Worm (Caenorhabditis elegans) whole organism, L4 larva: ENCODE measurements around the gene srx-104.

Experiments used
- D1046.2 ChIP-seq: fragments of 200-800 bp; sonication (Bioruptor generic); IDR thresholded peaks from 2 replicates; pipeline ENCODE4 v1.3.6; 2022; ENCODE audit warnings: missing genetic modification characterization, missing compliant biosample characterization
- R02D3.7 ChIP-seq: fragments of 150-350 bp; sonication (generic microtip); optimal IDR thresholded peaks from 3 replicates; lab custom pipeline; 2014; ENCODE audit warnings: missing biosample characterization, missing genetic modification characterization
- T20F7.1 ChIP-seq: fragments of 200-800 bp; sonication (Bioruptor generic); optimal IDR thresholded peaks from 2 replicates; lab custom pipeline; 2018; ENCODE audit warnings: mild to moderate bottlenecking, missing genetic modification characterization, missing compliant biosample characterization
- Y105C5A.15 ChIP-seq: fragments of 200-800 bp; sonication (Bioruptor generic); IDR thresholded peaks from 2 replicates; pipeline ENCODE4 v1.3.6; 2022; ENCODE audit warnings: missing genetic modification characterization, missing compliant biosample characterization
- Y48G9A.11 ChIP-seq: fragments of 200-800 bp; sonication (Bioruptor generic); IDR thresholded peaks from 2 replicates; pipeline ENCODE4 v1.3.6; 2022; ENCODE audit warnings: missing genetic modification reagents, missing genetic modification characterization, missing compliant biosample characterization
- arid-1 ChIP-seq: fragments of 200-800 bp; sonication (Bioruptor generic); conservative IDR thresholded peaks from 2 replicates; pipeline ENCODE4 v1.3.6; 2022; ENCODE audit warnings: missing genetic modification reagents, missing genetic modification characterization, missing compliant biosample characterization
- ceh-28 ChIP-seq: fragments of 150-350 bp; optimal IDR thresholded peaks from 2 replicates; lab custom pipeline; 2014; ENCODE audit warnings: missing biosample characterization, missing genetic modification reagents, missing genetic modification characterization
- ceh-62 ChIP-seq: sonication (generic microtip); optimal IDR thresholded peaks from 2 replicates; lab custom pipeline; 2017; ENCODE audit warnings: missing biosample characterization, missing genetic modification characterization
- ces-1 ChIP-seq: fragments of 150-350 bp; sonication (generic microtip); optimal IDR thresholded peaks from 4 replicates; lab custom pipeline; 2014; ENCODE audit warnings: missing biosample characterization, missing genetic modification reagents, missing genetic modification characterization
- cey-2 ChIP-seq: sonication (generic microtip); optimal IDR thresholded peaks from 3 replicates; lab custom pipeline; 2017; ENCODE audit warnings: missing genetic modification characterization, mild to moderate bottlenecking, missing compliant biosample characterization, antibody characterized with exemption, borderline replicate concordance; ENCODE audit not compliant: insufficient read depth
- daf-12 ChIP-seq: fragments of 150-350 bp; optimal IDR thresholded peaks from 2 replicates; lab custom pipeline; 2014; ENCODE audit warnings: missing biosample characterization, missing genetic modification reagents, missing genetic modification characterization
- daf-16 ChIP-seq, 3 experiments: sonication (generic microtip); optimal IDR thresholded peaks; 2 replicates each; lab custom pipeline; 2016 to 2017; ENCODE audit warnings: missing genetic modification characterization in 3 of 3, missing genetic modification reagents in 3 of 3, mild to moderate bottlenecking in 2 of 3, missing compliant biosample characterization in 2 of 3, missing biosample characterization in 1 of 3, moderate library complexity in 1 of 3
- dmd-6 ChIP-seq: fragments of 200-800 bp; sonication (Bioruptor generic); IDR thresholded peaks from 2 replicates; pipeline ENCODE4 v1.3.6; 2022; ENCODE audit warnings: missing genetic modification reagents, missing genetic modification characterization, missing compliant biosample characterization
- dmd-9 ChIP-seq: fragments of 200-800 bp; sonication (Bioruptor generic); IDR thresholded peaks from 2 replicates; pipeline ENCODE4 v1.3.6; 2022; ENCODE audit warnings: missing genetic modification reagents, missing genetic modification characterization, missing compliant biosample characterization
- dpl-1 ChIP-seq: fragments of 150-350 bp; optimal IDR thresholded peaks from 2 replicates; lab custom pipeline; 2014; ENCODE audit warnings: missing biosample characterization, missing genetic modification reagents, missing genetic modification characterization
- duxl-1 ChIP-seq: sonication (generic microtip); optimal IDR thresholded peaks from 2 replicates; lab custom pipeline; 2016; ENCODE audit warnings: mild to moderate bottlenecking, missing genetic modification characterization, moderate library complexity, missing compliant biosample characterization; ENCODE audit not compliant: poor library complexity
- egl-27 ChIP-seq: sonication (generic microtip); optimal IDR thresholded peaks from 3 replicates; lab custom pipeline; 2017; ENCODE audit warnings: missing biosample characterization, missing genetic modification reagents, missing genetic modification characterization
- gei-8 ChIP-seq: fragments of 200-800 bp; sonication (Bioruptor generic); optimal IDR thresholded peaks from 2 replicates; lab custom pipeline; 2018; ENCODE audit warnings: mild to moderate bottlenecking, missing genetic modification characterization, missing compliant biosample characterization
- hlh-11 ChIP-seq: fragments of 200-800 bp; sonication (Bioruptor generic); optimal IDR thresholded peaks from 2 replicates; lab custom pipeline; 2018; ENCODE audit warnings: mild to moderate bottlenecking, missing genetic modification characterization, missing compliant biosample characterization
- hlh-30 ChIP-seq: sonication (generic microtip); optimal IDR thresholded peaks from 2 replicates; lab custom pipeline; 2017; ENCODE audit warnings: antibody characterized with exemption, mild to moderate bottlenecking, missing genetic modification characterization, missing compliant biosample characterization; ENCODE audit not compliant: insufficient read depth
- hmg-1.1 ChIP-seq: fragments of 200-800 bp; sonication (Bioruptor generic); IDR thresholded peaks from 2 replicates; pipeline ENCODE4 v1.3.6; 2022; ENCODE audit warnings: missing genetic modification reagents, missing genetic modification characterization, missing compliant biosample characterization
- lin-15B ChIP-seq: fragments of 150-350 bp; sonication (generic microtip); optimal IDR thresholded peaks from 3 replicates; lab custom pipeline; 2014; ENCODE audit warnings: missing biosample characterization, missing genetic modification characterization
- lin-29 ChIP-seq: fragments of 200-800 bp; sonication (Bioruptor generic); IDR thresholded peaks from 2 replicates; pipeline ENCODE4 v1.3.6; 2022; ENCODE audit warnings: missing genetic modification reagents, missing genetic modification characterization, missing compliant biosample characterization
- madf-5 ChIP-seq, 2 experiments: fragments of 200-800 bp; sonication (Bioruptor generic); IDR thresholded peaks; 2 replicates each; pipeline ENCODE4 v1.3.6; 2022; ENCODE audit warnings: missing compliant biosample characterization in 2 of 2, missing genetic modification characterization in 2 of 2
- mdl-1 ChIP-seq, 2 experiments: fragments of 150-350 bp in 1 of 2; sonication (generic microtip) in 1 of 2; optimal IDR thresholded peaks; 2 replicates each; lab custom pipeline; 2014 to 2017; ENCODE audit warnings: missing biosample characterization in 2 of 2, missing genetic modification characterization in 2 of 2
- mes-2 ChIP-seq: sonication (generic microtip); optimal IDR thresholded peaks from 2 replicates; lab custom pipeline; 2016; ENCODE audit warnings: missing genotype, mild to moderate bottlenecking, missing genetic modification characterization, missing compliant biosample characterization; ENCODE audit not compliant: poor library complexity, severe bottlenecking
- mxl-2 ChIP-seq: fragments of 200-800 bp; sonication (Bioruptor generic); conservative IDR thresholded peaks from 2 replicates; pipeline ENCODE4 v1.3.6; 2022; ENCODE audit warnings: missing genetic modification reagents, missing genetic modification characterization, missing compliant biosample characterization
- mxl-3 ChIP-seq: fragments of 200-800 bp; sonication (Bioruptor generic); optimal IDR thresholded peaks from 2 replicates; lab custom pipeline; 2018; ENCODE audit warnings: mild to moderate bottlenecking, missing genetic modification characterization, missing compliant biosample characterization
- nhr-102 ChIP-seq: sonication (generic microtip); optimal IDR thresholded peaks from 2 replicates; lab custom pipeline; 2016; ENCODE audit warnings: mild to moderate bottlenecking, missing genetic modification characterization, moderate library complexity, missing compliant biosample characterization
- nhr-11 ChIP-seq: fragments of 150-350 bp; optimal IDR thresholded peaks from 2 replicates; lab custom pipeline; 2014; ENCODE audit warnings: missing biosample characterization, missing genetic modification characterization
- nhr-28 ChIP-seq: fragments of 150-350 bp; optimal IDR thresholded peaks from 2 replicates; lab custom pipeline; 2014; ENCODE audit warnings: missing biosample characterization, missing genetic modification characterization
- nhr-77 ChIP-seq: fragments of 150-350 bp; optimal IDR thresholded peaks from 2 replicates; lab custom pipeline; 2014; ENCODE audit warnings: missing biosample characterization, missing genetic modification characterization
- pqm-1 ChIP-seq: sonication (generic microtip); optimal IDR thresholded peaks from 2 replicates; lab custom pipeline; 2017; ENCODE audit warnings: missing biosample characterization, missing genetic modification characterization
- rbr-2 ChIP-seq: sonication (generic microtip); optimal IDR thresholded peaks from 2 replicates; lab custom pipeline; 2016; ENCODE audit warnings: missing genotype, missing genetic modification characterization, missing compliant biosample characterization
- sdz-12 ChIP-seq: fragments of 200-800 bp; sonication (Bioruptor generic); optimal IDR thresholded peaks from 2 replicates; lab custom pipeline; 2018; ENCODE audit warnings: mild to moderate bottlenecking, missing genetic modification characterization, missing compliant biosample characterization
- tra-1 ChIP-seq: fragments of 200-800 bp; sonication (Bioruptor generic); IDR thresholded peaks from 2 replicates; pipeline ENCODE4 v1.3.6; 2022; ENCODE audit warnings: missing genetic modification reagents, missing genetic modification characterization, missing compliant biosample characterization
- unc-62 ChIP-seq, 3 experiments: fragments of 150-350 bp in 1 of 3; sonication (generic microtip); optimal IDR thresholded peaks in 2 of 3; peaks in 1 of 3; 1 replicate in 1 of 3; 2 replicates in 2 of 3; lab custom pipeline; 2014 to 2017; ENCODE audit warnings: missing biosample characterization in 3 of 3, missing genetic modification characterization in 3 of 3, missing genetic modification reagents in 3 of 3, missing genotype in 1 of 3
- zag-1 ChIP-seq: fragments of 150-350 bp; optimal IDR thresholded peaks from 2 replicates; lab custom pipeline; 2014; ENCODE audit warnings: missing biosample characterization, missing genetic modification characterization
- zfp-3 ChIP-seq: fragments of 200-800 bp; sonication (Bioruptor generic); conservative IDR thresholded peaks from 2 replicates; pipeline ENCODE4 v1.3.6; 2022; ENCODE audit warnings: missing genetic modification reagents, missing genetic modification characterization, missing compliant biosample characterization

srx-104 gene

DNA sequence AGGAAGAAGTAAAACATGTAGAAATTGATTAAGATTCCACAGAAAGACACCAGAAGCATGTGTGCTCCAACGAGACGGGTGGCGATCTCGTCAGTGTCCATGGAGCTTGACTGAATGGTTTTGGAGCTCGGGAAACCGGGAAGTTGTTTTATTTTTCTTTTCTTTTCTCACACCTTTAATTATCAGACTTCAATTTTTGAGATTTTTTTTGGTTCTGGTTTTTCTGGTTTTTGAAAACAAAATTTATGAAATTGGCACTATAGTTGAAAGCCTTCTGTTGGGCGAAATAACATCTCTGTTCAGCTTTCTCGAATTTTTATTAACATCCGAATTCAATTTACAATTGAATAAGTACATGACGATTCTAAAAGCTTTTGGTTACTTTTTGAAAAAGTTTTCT, at the start of gene srx-104:
Gene srx-104, minus strand, starts transcription at position 101 of the 400 bp plus-strand sequence.
- TF ChIP-seq dmd-9 (GFP tag; lab: Robert Waterston, UW) (no peak), Y48G9A.11 (GFP tag; lab: Robert Waterston, UW) (no peak), ceh-62 (tag; lab: Kevin White, UChicago) (no peak), lin-15B (tag; lab: Kevin White, UChicago) (no peak), nhr-11 (tag; lab: Kevin White, UChicago) (no peak)

DNA sequence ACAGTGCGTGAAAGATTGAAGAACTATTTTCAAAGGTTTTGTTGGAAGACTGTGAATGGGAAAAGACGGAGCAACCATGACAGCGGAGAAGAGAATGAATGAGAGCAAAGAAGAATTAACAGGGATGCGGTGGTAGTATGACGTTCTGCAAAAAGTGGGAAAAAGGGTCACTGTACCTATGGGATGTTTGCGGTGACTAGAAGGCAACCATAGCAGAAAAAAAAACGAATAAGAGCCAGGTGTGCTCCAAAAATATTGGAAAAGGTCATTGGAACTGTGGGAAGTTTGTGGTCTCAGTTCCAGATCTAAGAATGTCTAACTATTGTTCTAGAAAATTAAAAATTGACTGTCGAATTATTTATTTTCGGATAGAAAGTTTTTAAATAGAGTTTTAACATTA, 49.2 kb upstream of the srx-104 start, which contains the start of gene fbxb-90:
Gene fbxb-90, minus strand, starts transcription at position 101 of the 400 bp plus-strand sequence.
- TF ChIP-seq gei-8 (GFP tag; lab: Kevin White, UChicago): no peak
- no peak for TF ChIP-seq R02D3.7 (tag; lab: Kevin White, UChicago)
- peak in 1 of 2 experiments; percentile 11 for TF ChIP-seq unc-62 (GFP tag; optimal IDR thresholded peaks at IDR 0.05 in 1 of 2; lab: Kevin White, UChicago)
- TF ChIP-seq unc-62 (tag; optimal IDR thresholded peaks at IDR 0.05; lab: Kevin White, UChicago): no peak

DNA sequence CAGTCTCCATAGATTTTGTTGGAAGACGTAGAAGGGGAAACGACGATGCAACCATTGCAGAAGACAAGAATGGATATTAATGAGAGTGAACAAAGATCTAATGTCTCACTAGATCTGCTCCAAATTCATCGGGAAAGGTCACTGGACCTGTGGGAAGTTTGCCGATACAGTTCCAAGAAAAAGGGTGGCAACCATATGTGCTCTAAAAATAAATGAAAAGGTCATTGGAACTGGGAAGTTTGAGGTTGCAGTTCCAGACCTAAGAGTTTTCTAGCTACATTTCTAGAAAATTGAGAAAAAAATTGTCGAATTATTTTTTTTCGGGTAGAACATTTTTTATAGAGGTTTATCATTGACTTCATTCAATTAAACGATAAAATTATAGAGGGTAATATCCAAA, 47.9 kb upstream of the srx-104 start, which contains the start of gene fbxb-92:
Gene fbxb-92, minus strand, starts transcription at position 101 of the 400 bp plus-strand sequence.
- TF ChIP-seq rbr-2 (tag; lab: Kevin White, UChicago): no peak
- no peak for TF ChIP-seq arid-1 (GFP tag; lab: Robert Waterston, UW)
- no peak for TF ChIP-seq mxl-3 (GFP tag; lab: Kevin White, UChicago)
- TF ChIP-seq zag-1 (tag; lab: Kevin White, UChicago): no peak
- TF ChIP-seq madf-5 (GFP tag; IDR thresholded peaks at IDR 0.05; lab: Robert Waterston, UW): no peak
- TF ChIP-seq daf-12 (tag; lab: Kevin White, UChicago): no peak
- TF ChIP-seq sdz-12: no peak
- no peak for TF ChIP-seq D1046.2 (GFP tag; lab: Robert Waterston, UW)
- TF ChIP-seq tra-1: no peak

DNA sequence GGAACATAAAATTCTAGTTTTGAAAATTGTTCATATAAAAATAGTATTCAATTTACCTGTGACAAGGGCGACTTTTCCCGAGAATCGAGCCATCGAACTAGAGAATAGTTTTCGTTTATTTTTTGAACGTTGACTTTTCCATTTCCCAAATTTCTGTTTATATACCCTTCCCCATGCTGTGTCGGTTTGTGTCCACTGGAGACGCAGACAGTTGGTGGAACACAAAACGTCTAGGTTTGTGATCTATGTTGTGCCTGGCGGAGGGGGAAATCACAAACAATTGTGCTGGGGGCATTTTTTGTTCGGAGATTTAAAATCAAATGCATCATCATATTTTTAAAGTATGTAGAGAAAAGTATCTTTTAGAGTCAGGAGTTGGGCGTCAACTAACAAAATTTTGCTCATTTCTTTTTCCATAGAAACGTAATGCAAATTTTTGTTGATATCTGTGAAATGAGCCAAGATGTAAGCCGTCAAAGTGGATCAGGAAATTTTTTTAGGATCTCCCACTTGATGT, 44.3 kb upstream of the srx-104 start, which contains the start of gene nta-1:
Gene nta-1, minus strand, starts transcription at position 131 of the 517 bp plus-strand sequence.
- TF ChIP-seq nhr-102 (tag; lab: Kevin White, UChicago): peak; percentile 74
- TF ChIP-seq Y105C5A.15 (GFP tag; lab: Robert Waterston, UW): no peak
- peak; percentile 58 for TF ChIP-seq dmd-6 (GFP tag; lab: Robert Waterston, UW)
- 0 out of 2 replicates have a peak, but pooled peaks have one; percentile 36 for TF ChIP-seq hmg-1.1 (GFP tag; lab: Robert Waterston, UW)
- peak; percentile 50 for TF ChIP-seq pqm-1 (tag; lab: Kevin White, UChicago)
- peak; percentile 76 for TF ChIP-seq duxl-1 (tag; lab: Kevin White, UChicago)
- peak in 1 of 2 experiments; percentile 97 for TF ChIP-seq unc-62 (GFP tag; optimal IDR thresholded peaks at IDR 0.05 in 1 of 2; lab: Kevin White, UChicago)
- no peak for TF ChIP-seq unc-62 (tag; optimal IDR thresholded peaks at IDR 0.05; lab: Kevin White, UChicago)
- TF ChIP-seq lin-29 (GFP tag; lab: Robert Waterston, UW): no peak
- TF ChIP-seq hlh-11 (tag; lab: Kevin White, UChicago): peak; percentile 51
- peak; percentile 13 for TF ChIP-seq nhr-77 (tag; lab: Kevin White, UChicago)
- TF ChIP-seq mes-2: no peak
- TF ChIP-seq mdl-1 (tag; optimal IDR thresholded peaks at IDR 0.05; lab: Kevin White, UChicago): peak in 1 of 2 experiments; percentile 22
- TF ChIP-seq nhr-28 (tag; lab: Kevin White, UChicago): peak; percentile 91
- no peak for TF ChIP-seq daf-16 (GFP tag; optimal IDR thresholded peaks at IDR 0.05; lab: Kevin White, UChicago)
- TF ChIP-seq daf-16 (tag; optimal IDR thresholded peaks at IDR 0.05; lab: Kevin White, UChicago): peak; percentile 64
- TF ChIP-seq, all 104 proteins: peak for 11

DNA sequence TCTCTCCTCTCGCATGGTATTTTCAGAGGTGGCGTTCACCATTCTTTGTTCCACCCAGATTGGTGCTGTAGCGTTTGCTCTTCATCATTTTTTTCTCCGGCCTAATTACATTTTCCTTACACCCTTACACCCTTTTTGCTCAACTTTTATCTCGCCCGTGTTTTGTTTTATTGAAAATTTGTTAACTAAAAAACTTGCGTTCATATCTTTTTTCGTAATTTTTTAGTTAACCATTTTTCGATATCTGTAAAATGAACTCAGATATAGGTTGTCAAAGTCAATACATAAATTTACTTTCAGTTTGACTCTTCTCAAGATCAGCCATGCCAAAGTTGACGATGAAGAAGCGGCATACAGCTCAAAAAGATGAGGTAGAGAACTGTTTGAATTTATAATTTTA, 42.1 kb upstream of the srx-104 start, which contains the start of gene F12E12.1:
Gene F12E12.1, plus strand, starts transcription at position 301 of the 400 bp plus-strand sequence.
- TF ChIP-seq hlh-30 (no peak), nhr-77 (tag; lab: Kevin White, UChicago) (no peak), zfp-3 (GFP tag; lab: Robert Waterston, UW) (no peak), mxl-2 (no peak), egl-27 (tag; lab: Kevin White, UChicago) (no peak), ces-1 (GFP tag; lab: Kevin White, UChicago) (no peak), dpl-1 (GFP tag; lab: Kevin White, UChicago) (no peak), ceh-28 (no peak), cey-2 (no peak), T20F7.1 (GFP tag; lab: Kevin White, UChicago) (no peak), arid-1 (GFP tag; lab: Robert Waterston, UW) (no peak)
